Fruit fly (Drosophila melanogaster) whole organism, adult: ENCODE data around the gene Mer.
A peak's percentile ranks its signal among the peaks of the same experiment; 100 is the strongest.

ENCODE experiments used
- CG11617 ChIP-seq: fragments of 200-800 bp; sonication (Bioruptor generic); optimal IDR thresholded peaks from 2 replicates; lab custom pipeline; 2017; ENCODE audit warnings: mild to moderate bottlenecking, missing biosample characterization, missing genetic modification reagents, missing genetic modification characterization
- CG12768 ChIP-seq: fragments of 200-800 bp; sonication (Bioruptor generic); optimal IDR thresholded peaks from 2 replicates; lab custom pipeline; 2017; ENCODE audit warnings: missing biosample characterization, missing genetic modification characterization, mild to moderate bottlenecking, moderate library complexity, missing genetic modification reagents
- CG14711 ChIP-seq: fragments of 200-800 bp; sonication (Bioruptor generic); optimal IDR thresholded peaks from 2 replicates; lab custom pipeline; 2018; ENCODE audit warnings: missing biosample characterization, mild to moderate bottlenecking, missing genetic modification characterization, moderate library complexity
- CG1620 ChIP-seq: fragments of 200-800 bp; sonication (Bioruptor generic); optimal IDR thresholded peaks from 2 replicates; lab custom pipeline; 2016; ENCODE audit warnings: missing biosample characterization, missing genetic modification characterization
- CG33017 ChIP-seq: fragments of 200-800 bp; sonication (Bioruptor generic); optimal IDR thresholded peaks from 2 replicates; lab custom pipeline; 2018; ENCODE audit warnings: missing biosample characterization, mild to moderate bottlenecking, missing genetic modification characterization, moderate library complexity
- CG7045 ChIP-seq: fragments of 200-800 bp; sonication (Bioruptor generic); optimal IDR thresholded peaks from 2 replicates; lab custom pipeline; 2017; ENCODE audit warnings: missing biosample characterization, mild to moderate bottlenecking, missing genetic modification characterization
- CG7101 ChIP-seq: fragments of 200-800 bp; sonication (Bioruptor generic); optimal IDR thresholded peaks from 2 replicates; lab custom pipeline; 2018; ENCODE audit warnings: missing biosample characterization, mild to moderate bottlenecking, missing genetic modification characterization, moderate library complexity
- Clk ChIP-seq: fragments of 200-800 bp; sonication (Bioruptor generic); optimal IDR thresholded peaks from 2 replicates; lab custom pipeline; 2017; ENCODE audit warnings: missing biosample characterization, missing genetic modification characterization
- Crg-1 ChIP-seq: fragments of 200-800 bp; sonication (Bioruptor generic); optimal IDR thresholded peaks from 2 replicates; lab custom pipeline; 2016; ENCODE audit warnings: missing biosample characterization, missing genetic modification characterization
- Hr96 ChIP-seq: fragments of 200-800 bp; sonication (Bioruptor generic); optimal IDR thresholded peaks from 2 replicates; lab custom pipeline; 2016; ENCODE audit warnings: missing biosample characterization, missing genetic modification characterization
- Mnt ChIP-seq: fragments of 200-800 bp; sonication (Bioruptor generic); optimal IDR thresholded peaks from 2 replicates; lab custom pipeline; 2016; ENCODE audit warnings: missing biosample characterization, mild to moderate bottlenecking, missing genetic modification characterization
- bab1 ChIP-seq: fragments of 200-800 bp; sonication (Bioruptor generic); optimal IDR thresholded peaks from 3 replicates; lab custom pipeline; 2019; ENCODE audit warnings: missing biosample characterization, mild to moderate bottlenecking, missing genetic modification characterization, moderate library complexity
- cic ChIP-seq: fragments of 200-800 bp; sonication (Bioruptor generic); optimal IDR thresholded peaks from 2 replicates; lab custom pipeline; 2017; ENCODE audit warnings: missing biosample characterization, mild to moderate bottlenecking, missing genetic modification characterization, moderate library complexity
- cnc ChIP-seq, 2 experiments: fragments of >200 bp; optimal IDR thresholded peaks; 2 replicates each; lab custom pipeline; 2017
- kay ChIP-seq: fragments of 200-800 bp; sonication (Bioruptor generic); peaks from one replicate; lab custom pipeline; 2016; ENCODE audit warnings: missing biosample characterization, missing genetic modification characterization, borderline replicate concordance
- ovo ChIP-seq: fragments of 200-800 bp; sonication (Bioruptor generic); optimal IDR thresholded peaks from 2 replicates; lab custom pipeline; 2016; ENCODE audit warnings: missing biosample characterization, missing genetic modification characterization
- pad ChIP-seq: fragments of 200-800 bp; sonication (Bioruptor generic); optimal IDR thresholded peaks from 3 replicates; lab custom pipeline; 2017; ENCODE audit warnings: missing biosample characterization, missing genetic modification characterization, mild to moderate bottlenecking, moderate library complexity, missing genetic modification reagents
- tj ChIP-seq: fragments of 200-800 bp; sonication (Bioruptor generic); optimal IDR thresholded peaks from 3 replicates; lab custom pipeline; 2017; ENCODE audit warnings: missing biosample characterization, mild to moderate bottlenecking, missing genetic modification characterization, moderate library complexity
- toe ChIP-seq: fragments of 200-800 bp; sonication (Bioruptor generic); optimal IDR thresholded peaks from 2 replicates; lab custom pipeline; 2016; ENCODE audit warnings: missing biosample characterization, missing genetic modification characterization

Mer gene

DNA sequence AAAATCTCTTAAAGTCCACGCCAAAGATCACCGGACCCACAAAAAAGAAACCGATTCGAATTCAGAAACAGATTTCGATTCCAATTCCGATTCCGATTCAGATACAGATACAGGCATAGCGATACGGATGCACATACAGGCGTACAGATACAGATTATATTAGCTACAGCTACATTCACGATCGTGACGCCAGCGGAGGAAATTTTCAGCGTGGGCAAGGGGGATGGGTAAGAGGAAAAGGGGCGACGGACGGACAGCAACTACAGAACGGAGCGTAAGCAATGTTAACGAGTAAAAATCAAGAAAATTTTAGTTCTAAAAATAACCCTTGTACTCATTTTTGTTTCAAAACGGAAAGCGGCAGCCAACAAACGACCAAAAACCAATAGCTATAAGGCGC, 23.7 kb upstream of the Mer start:
- TF ChIP-seq cic (GFP tag; lab: Kevin White, UChicago), result no peak
- TF ChIP-seq Hr96 (GFP tag; lab: Kevin White, UChicago), result peak; percentile 5

DNA sequence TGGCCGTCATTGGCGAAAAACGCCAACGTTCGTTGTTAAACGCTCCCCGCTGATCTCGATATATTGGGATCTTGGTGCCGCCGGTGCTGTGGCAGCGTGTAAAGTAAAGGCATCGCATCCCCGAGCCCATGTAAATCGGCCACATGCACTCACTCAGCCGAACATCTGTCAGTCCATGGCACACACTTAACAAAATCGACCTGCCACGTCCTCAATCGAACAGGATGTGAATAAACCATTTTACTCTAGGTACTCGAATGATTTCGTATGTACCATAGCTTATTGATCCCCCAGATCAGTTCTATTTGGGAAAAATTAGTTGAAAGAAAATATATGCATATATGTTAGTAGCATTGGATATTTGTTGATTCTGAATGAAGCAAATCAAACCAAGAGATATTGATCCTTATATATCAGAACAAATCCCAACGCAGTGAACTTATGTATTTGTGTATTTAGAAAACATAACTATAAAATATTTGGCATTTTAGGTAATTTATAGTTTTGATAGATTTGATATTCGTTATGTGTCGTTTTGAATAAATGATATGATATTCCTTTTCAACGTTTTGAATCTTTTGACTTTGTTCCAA, 23.1 kb upstream of the Mer start:
- TF ChIP-seq tj (GFP tag; lab: Kevin White, UChicago) (no peak), Mnt (no peak), CG14711 (tag; lab: Kevin White, UChicago) (no peak), cic (GFP tag; lab: Kevin White, UChicago) (no peak), ovo (no peak), kay (no peak), bab1 (GFP tag; lab: Kevin White, UChicago) (no peak), CG11617 (GFP tag; lab: Kevin White, UChicago) (no peak), Crg-1 (GFP tag; lab: Kevin White, UChicago) (no peak), cnc (optimal IDR thresholded peaks at IDR 0.05; lab: Kevin White, UChicago) (no peak), CG33017 (tag; lab: Kevin White, UChicago) (no peak)

DNA sequence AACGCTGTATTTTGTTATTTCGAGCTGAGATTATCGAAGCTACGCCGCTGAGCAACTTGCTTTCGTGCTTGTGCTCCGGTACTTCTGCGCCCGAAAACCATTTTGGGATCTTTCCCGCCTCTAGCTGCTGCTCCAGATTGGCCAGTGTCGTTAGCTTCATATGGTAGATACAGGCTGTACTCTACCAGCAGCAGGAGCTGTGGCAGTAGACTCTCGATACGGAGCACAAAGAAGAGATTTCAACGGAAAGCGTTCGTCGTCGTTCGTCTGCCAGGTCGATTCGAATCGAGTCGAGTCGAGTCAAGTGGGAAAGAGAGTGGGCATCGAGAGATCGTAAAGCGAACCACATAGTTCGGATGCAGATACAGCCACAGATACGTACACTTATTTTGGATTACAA, 21.5 kb upstream of the Mer start:
- TF ChIP-seq pad (GFP tag; lab: Kevin White, UChicago) (no peak), CG33017 (tag; lab: Kevin White, UChicago) (no peak), cic (GFP tag; lab: Kevin White, UChicago) (no peak)

DNA sequence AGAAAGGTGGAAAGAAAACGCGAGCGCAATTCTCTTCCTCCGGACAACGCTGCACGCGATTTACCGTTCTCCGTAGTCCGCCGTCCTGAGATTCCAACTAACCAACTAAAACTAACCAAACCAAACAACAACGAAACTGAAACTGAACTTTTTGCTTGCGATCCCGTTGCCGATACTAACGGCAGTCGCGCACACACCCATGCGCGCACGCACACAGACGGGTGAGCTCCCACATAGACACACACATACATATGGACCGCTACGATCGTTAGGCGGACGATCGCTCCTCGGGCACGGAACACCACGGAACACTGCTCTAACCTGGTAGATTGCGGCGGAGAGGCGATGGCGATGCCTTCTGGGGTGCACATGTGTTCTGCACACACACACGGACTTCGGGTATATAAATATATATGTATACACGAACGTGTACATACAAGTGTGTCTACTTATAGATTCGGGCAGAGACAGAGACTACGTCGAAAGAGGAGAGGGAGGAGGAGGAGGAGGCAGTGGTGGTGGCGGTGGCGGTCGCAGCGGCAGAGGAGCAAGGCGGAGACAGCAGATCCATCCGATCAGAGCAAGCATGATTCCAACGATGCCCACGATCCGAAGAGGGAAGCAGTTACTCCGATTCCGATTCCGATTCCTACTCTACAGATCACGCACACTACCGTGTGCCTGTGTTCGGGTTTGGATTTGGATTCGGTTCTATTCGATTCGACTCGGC, 19.8 kb upstream of the Mer start, which contains the start of gene meso18E:
Gene meso18E, minus strand, starts transcription at position 148 of the 730 bp plus-strand sequence.
- no peak for TF ChIP-seq CG14711 (tag; lab: Kevin White, UChicago)
- TF ChIP-seq cic (GFP tag; lab: Kevin White, UChicago), result no peak
- no peak for TF ChIP-seq CG7045 (GFP tag; lab: Kevin White, UChicago)
- TF ChIP-seq cnc (optimal IDR thresholded peaks at IDR 0.05; lab: Kevin White, UChicago), result no peak
- TF ChIP-seq Crg-1 (GFP tag; lab: Kevin White, UChicago), result no peak
- no peak for TF ChIP-seq tj (GFP tag; lab: Kevin White, UChicago)
- no peak for TF ChIP-seq CG12768
- no peak for TF ChIP-seq Hr96 (GFP tag; lab: Kevin White, UChicago)
- TF ChIP-seq Mnt, result peak; percentile 60
- TF ChIP-seq CG7101, result no peak
- TF ChIP-seq pad (GFP tag; lab: Kevin White, UChicago), result peak; percentile 20
- TF ChIP-seq ovo, result peak; percentile 34
- no peak for TF ChIP-seq toe (GFP tag; lab: Kevin White, UChicago)

DNA sequence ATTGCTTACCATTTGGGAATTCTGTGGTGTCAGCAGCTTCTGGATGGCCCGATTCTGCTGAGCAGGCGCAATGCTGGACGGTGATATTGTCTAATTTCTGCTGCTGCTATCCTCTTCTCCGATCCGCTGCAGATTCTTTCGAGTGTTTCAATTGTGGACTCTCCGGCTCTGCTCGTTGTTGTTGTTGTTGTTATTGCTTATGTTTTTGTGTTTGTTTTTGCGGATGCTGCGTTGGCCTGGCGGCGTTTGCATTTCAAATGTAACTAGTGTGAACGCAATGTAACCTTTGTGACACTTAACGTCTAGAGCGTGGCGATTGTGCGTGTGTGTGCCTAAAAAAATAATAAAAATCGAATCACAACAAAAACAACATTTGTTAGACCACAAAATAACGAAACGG, 18.6 kb upstream of the Mer start:
- TF ChIP-seq Hr96 (GFP tag; lab: Kevin White, UChicago) (no peak), tj (GFP tag; lab: Kevin White, UChicago) (peak; percentile 75)

DNA sequence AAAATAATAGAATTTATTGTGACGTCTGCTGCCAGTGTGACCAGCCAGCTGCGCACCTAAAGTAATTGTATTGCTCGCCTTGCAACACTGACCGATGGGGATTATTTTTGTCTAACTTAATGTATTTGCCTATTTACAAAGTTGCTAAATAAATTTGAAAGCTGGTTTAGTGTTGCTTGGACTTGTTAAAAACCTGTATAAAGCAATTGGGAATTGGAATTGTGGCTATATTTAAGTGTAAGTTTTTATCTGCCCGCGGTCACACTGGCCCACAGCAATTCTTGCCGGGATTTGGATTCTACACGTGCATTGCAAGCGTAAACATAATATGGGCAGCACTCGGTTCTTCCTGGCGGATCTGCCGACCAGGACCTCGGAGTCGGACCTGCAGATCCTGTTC, 10.8 kb upstream of the Mer start, which contains the start of the genes CG14230 and CG14232:
Gene CG14230, plus strand, starts transcription at position 94 of the 400 bp plus-strand sequence.
Gene CG14232, minus strand, starts transcription at position 177 of the 400 bp plus-strand sequence.
- TF ChIP-seq CG14711 (tag; lab: Kevin White, UChicago) (peak; percentile 50), Hr96 (GFP tag; lab: Kevin White, UChicago) (no peak), CG11617 (GFP tag; lab: Kevin White, UChicago) (no peak), Mnt (peak; percentile 96), Crg-1 (GFP tag; lab: Kevin White, UChicago) (peak; percentile 51), CG33017 (tag; lab: Kevin White, UChicago) (peak; percentile 10), tj (GFP tag; lab: Kevin White, UChicago) (no peak), CG7101 (peak; percentile 55), CG7045 (GFP tag; lab: Kevin White, UChicago) (no peak), cnc (optimal IDR thresholded peaks at IDR 0.05; lab: Kevin White, UChicago) (no peak), cic (GFP tag; lab: Kevin White, UChicago) (no peak), pad (GFP tag; lab: Kevin White, UChicago) (peak; percentile 18), CG1620 (GFP tag; lab: Kevin White, UChicago) (peak; percentile 55), Clk (no peak), toe (GFP tag; lab: Kevin White, UChicago) (no peak), bab1 (GFP tag; lab: Kevin White, UChicago) (peak; percentile 37)

DNA sequence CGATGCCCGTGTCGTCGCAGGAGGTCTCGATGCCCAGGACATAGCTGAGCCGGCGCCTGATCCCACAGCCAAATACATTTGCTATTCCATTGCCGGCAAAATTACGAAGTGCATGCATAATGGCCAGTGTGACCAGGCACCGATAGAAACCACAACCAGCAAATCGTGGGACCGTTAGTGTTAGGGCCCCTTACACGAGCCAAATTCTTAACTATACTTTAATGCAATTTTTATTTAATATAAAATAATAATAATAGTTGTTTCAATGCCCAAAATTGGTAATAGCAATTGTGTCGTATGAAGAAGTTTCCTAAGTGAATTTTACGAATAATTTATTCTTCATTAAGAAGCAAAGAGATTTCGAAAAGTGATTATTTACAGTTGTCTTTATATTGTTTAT, 8.3 kb upstream of the Mer start, which contains the start of gene Tcs4:
Gene Tcs4, minus strand, starts transcription at position 145 of the 400 bp plus-strand sequence.
- TF ChIP-seq CG11617 (GFP tag; lab: Kevin White, UChicago), result peak; percentile 23
- peak; percentile 29 for TF ChIP-seq Mnt
- peak; percentile 71 for TF ChIP-seq bab1 (GFP tag; lab: Kevin White, UChicago)
- no peak for TF ChIP-seq CG7101
